Fruit fly (Drosophila melanogaster): ENCODE measurements around the gene Galphaf.

dm6 chr3L:16693844-16694243 is 26.1 kb upstream of the Galphaf start:
- no peak for TF ChIP-seq grau (tag; optimal IDR thresholded peaks at IDR 0.05)
- TF ChIP-seq Dfd (GFP tag; optimal IDR thresholded peaks at IDR 0.05), result no peak
- TF ChIP-seq gsb-n (tag; optimal IDR thresholded peaks at IDR 0.05), result no peak

All from whole organism, embryonic.